Fruit fly (Drosophila melanogaster): Measurements from ENCODE around the gene Ocho.

DNA sequence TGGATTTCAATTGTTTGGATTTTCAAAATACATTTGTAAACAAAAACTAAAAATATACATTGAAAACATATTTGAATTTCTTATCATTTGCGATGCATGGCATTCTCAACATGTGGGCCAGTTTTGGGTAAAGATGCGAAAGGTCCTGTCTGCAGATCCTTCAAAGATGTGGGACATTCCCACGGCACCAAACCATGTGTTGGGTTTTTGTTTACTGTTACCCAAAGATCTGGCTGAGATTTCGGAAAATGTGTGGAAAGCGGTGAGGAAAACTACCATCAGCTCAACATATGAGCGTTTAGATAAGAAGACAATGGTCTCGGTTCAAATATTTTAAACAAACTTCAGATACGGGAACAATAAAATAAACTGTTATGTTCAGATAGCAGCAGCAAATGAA lies 1.4 kb downstream of the Ocho start:
- no peak for TF ChIP-seq CG12605 (GFP tag; IDR thresholded peaks at IDR 0.05)
- no peak for TF ChIP-seq CG13204 (GFP tag; optimal IDR thresholded peaks at IDR 0.05)
- TF ChIP-seq CG15710 (tag; optimal IDR thresholded peaks at IDR 0.05): no peak
- no peak for TF ChIP-seq D1 (tag; optimal IDR thresholded peaks at IDR 0.05)
- no peak for TF ChIP-seq CG8301 (tag; optimal IDR thresholded peaks at IDR 0.05)
- TF ChIP-seq CG10348 (GFP tag; IDR thresholded peaks at IDR 0.05): no peak
- no peak for TF ChIP-seq CG9948 (tag; optimal IDR thresholded peaks at IDR 0.05)
- no peak for TF ChIP-seq CG8159 (tag; optimal IDR thresholded peaks at IDR 0.05)
- TF ChIP-seq EcR (GFP tag; optimal IDR thresholded peaks at IDR 0.05): no peak
- TF ChIP-seq fd96Ca (GFP tag; IDR thresholded peaks at IDR 0.05): no peak
- TF ChIP-seq rn (GFP tag; IDR thresholded peaks at IDR 0.05): no peak
